Fruit fly (Drosophila melanogaster): ENCODE measurements around the gene sls.

The sls gene

dm6 chr3L:2162019-2162418, 46.6 kb upstream of the sls start (continued):
- no peak for TF ChIP-seq fu2 (GFP tag; optimal IDR thresholded peaks at IDR 0.05)
- peak; percentile 59 for TF ChIP-seq CG9817 (tag; optimal IDR thresholded peaks at IDR 0.05)
- peak; percentile 85 for TF ChIP-seq dysf (GFP tag; IDR thresholded peaks at IDR 0.05)
- peak; percentile 71 for TF ChIP-seq CG12391 (tag; optimal IDR thresholded peaks at IDR 0.05)
- TF ChIP-seq CG1647 (GFP tag; optimal IDR thresholded peaks at IDR 0.05), result peak; percentile 44
- peak; percentile 9 for TF ChIP-seq Bdp1 (GFP tag; optimal IDR thresholded peaks at IDR 0.05)
- peak; percentile 77 for TF ChIP-seq ind (GFP tag; optimal IDR thresholded peaks at IDR 0.05)
- TF ChIP-seq CG30403 (GFP tag; optimal IDR thresholded peaks at IDR 0.05), result peak; percentile 68
- peak; percentile 57 for TF ChIP-seq pnt (GFP tag; optimal IDR thresholded peaks at IDR 0.05)
- peak; percentile 86 for TF ChIP-seq CG34422 (GFP tag; IDR thresholded peaks at IDR 0.05)
- peak; percentile 57 for TF ChIP-seq gsb (GFP tag; IDR thresholded peaks at IDR 0.05)
- TF ChIP-seq gce (GFP tag; IDR thresholded peaks at IDR 0.05), result peak; percentile 88
- peak; percentile 87 for TF ChIP-seq zfh1 (GFP tag; IDR thresholded peaks at IDR 0.05)
- peak; percentile 53 for TF ChIP-seq jing (GFP tag; optimal IDR thresholded peaks at IDR 0.05)
- TF ChIP-seq CG14860 (GFP tag; IDR thresholded peaks at IDR 0.05; ENCODE audit: partially characterized antibody), result no peak
- TF ChIP-seq Dip3 (GFP tag; optimal IDR thresholded peaks at IDR 0.05), result no peak
- TF ChIP-seq fd64A (GFP tag; optimal IDR thresholded peaks at IDR 0.05), result peak; percentile 79
- TF ChIP-seq usp (GFP tag; optimal IDR thresholded peaks at IDR 0.05), result no peak
- TF ChIP-seq MBD-R2 (GFP tag; IDR thresholded peaks at IDR 0.05), result no peak; the same call in 1 of the 2 replicates
- no peak for TF ChIP-seq vfl (GFP tag; optimal IDR thresholded peaks at IDR 0.05)
- TF ChIP-seq CG7786 (GFP tag; optimal IDR thresholded peaks at IDR 0.05), result peak; percentile 32
- TF ChIP-seq Deaf1 (tag; optimal IDR thresholded peaks at IDR 0.05), result peak; percentile 25
- peak; percentile 74 for TF ChIP-seq lab (GFP tag; optimal IDR thresholded peaks at IDR 0.05)
- TF ChIP-seq Atf6 (GFP tag; IDR thresholded peaks at IDR 0.05), result peak; percentile 49; the same call in 1 of the 2 replicates
- TF ChIP-seq CG9797 (GFP tag; optimal IDR thresholded peaks at IDR 0.05), result no peak
- peak; percentile 20 for TF ChIP-seq cato (GFP tag; optimal IDR thresholded peaks at IDR 0.05; ENCODE audit: borderline replicate concordance)
- no peak for TF ChIP-seq toy (GFP tag; IDR thresholded peaks at IDR 0.05)
- peak; percentile 79 for TF ChIP-seq Ada2b (GFP tag; IDR thresholded peaks at IDR 0.05)
- no peak for TF ChIP-seq YL-1 (GFP tag; optimal IDR thresholded peaks at IDR 0.05)
- peak; percentile 43 for TF ChIP-seq Mes4 (GFP tag; optimal IDR thresholded peaks at IDR 0.05)
- TF ChIP-seq fd96Cb (tag; optimal IDR thresholded peaks at IDR 0.05), result peak; percentile 87
- TF ChIP-seq Sox100B (GFP tag; optimal IDR thresholded peaks at IDR 0.05), result peak; percentile 79
- no peak for TF ChIP-seq hb (GFP tag; IDR thresholded peaks at IDR 0.05; ENCODE audit: partially characterized antibody)
- peak; percentile 69 for TF ChIP-seq unpg (GFP tag; optimal IDR thresholded peaks at IDR 0.05)
- TF ChIP-seq bbx (GFP tag; IDR thresholded peaks at IDR 0.05; ENCODE audit: partially characterized antibody), result no peak
- TF ChIP-seq crp (GFP tag; optimal IDR thresholded peaks at IDR 0.05), result no peak
- TF ChIP-seq Lim3 (GFP tag; IDR thresholded peaks at IDR 0.05), result peak; percentile 70
- peak; percentile 21 for TF ChIP-seq CrebB (tag; optimal IDR thresholded peaks at IDR 0.05)
- peak in 1 of 2 experiments; percentile 57 for TF ChIP-seq Eip74EF (GFP tag; optimal IDR thresholded peaks at IDR 0.05)
- peak; percentile 27 for TF ChIP-seq CG12942 (GFP tag; optimal IDR thresholded peaks at IDR 0.05)
- peak; percentile 82 for TF ChIP-seq CG5245 (GFP tag; optimal IDR thresholded peaks at IDR 0.05)
- TF ChIP-seq Optix (GFP tag; IDR thresholded peaks at IDR 0.05), result peak; percentile 87
- peak; percentile 70 for TF ChIP-seq ssp (GFP tag; IDR thresholded peaks at IDR 0.05)
- TF ChIP-seq zfh2 (GFP tag; optimal IDR thresholded peaks at IDR 0.05), result no peak
- peak; percentile 28 for TF ChIP-seq CG18619 (GFP tag; optimal IDR thresholded peaks at IDR 0.05)
- peak; percentile 82 for TF ChIP-seq lmd (GFP tag; IDR thresholded peaks at IDR 0.05)
- no peak for TF ChIP-seq Vsx1 (GFP tag; optimal IDR thresholded peaks at IDR 0.05)
- peak; percentile 81 for TF ChIP-seq B-H1 (GFP tag; IDR thresholded peaks at IDR 0.05)
- TF ChIP-seq chm (GFP tag; IDR thresholded peaks at IDR 0.05), result peak; percentile 83
- no peak for TF ChIP-seq Lpt (GFP tag; optimal IDR thresholded peaks at IDR 0.05)
- TF ChIP-seq bsh (GFP tag; optimal IDR thresholded peaks at IDR 0.05), result peak; percentile 70 to 84
